Fruit fly (Drosophila melanogaster) whole organism, adult: ENCODE results near the gene CG45081.
A peak's percentile ranks its signal among the peaks of the same experiment; 100 is the strongest.

ENCODE experiments used
- CG11617 ChIP-seq: fragments of 200-800 bp; sonication (Bioruptor generic); optimal IDR thresholded peaks from 2 replicates; lab custom pipeline; 2017; ENCODE audit warnings: mild to moderate bottlenecking, missing biosample characterization, missing genetic modification reagents, missing genetic modification characterization
- CG12768 ChIP-seq: fragments of 200-800 bp; sonication (Bioruptor generic); optimal IDR thresholded peaks from 2 replicates; lab custom pipeline; 2017; ENCODE audit warnings: missing biosample characterization, missing genetic modification characterization, mild to moderate bottlenecking, moderate library complexity, missing genetic modification reagents
- CG14711 ChIP-seq: fragments of 200-800 bp; sonication (Bioruptor generic); optimal IDR thresholded peaks from 2 replicates; lab custom pipeline; 2018; ENCODE audit warnings: missing biosample characterization, mild to moderate bottlenecking, missing genetic modification characterization, moderate library complexity
- CG1620 ChIP-seq: fragments of 200-800 bp; sonication (Bioruptor generic); optimal IDR thresholded peaks from 2 replicates; lab custom pipeline; 2016; ENCODE audit warnings: missing biosample characterization, missing genetic modification characterization
- CG33017 ChIP-seq: fragments of 200-800 bp; sonication (Bioruptor generic); optimal IDR thresholded peaks from 2 replicates; lab custom pipeline; 2018; ENCODE audit warnings: missing biosample characterization, mild to moderate bottlenecking, missing genetic modification characterization, moderate library complexity
- CG5204 ChIP-seq: fragments of 200-800 bp; sonication (Bioruptor generic); optimal IDR thresholded peaks from 2 replicates; lab custom pipeline; 2016; ENCODE audit warnings: missing biosample characterization, missing genetic modification characterization
- CG7045 ChIP-seq: fragments of 200-800 bp; sonication (Bioruptor generic); optimal IDR thresholded peaks from 2 replicates; lab custom pipeline; 2017; ENCODE audit warnings: missing biosample characterization, mild to moderate bottlenecking, missing genetic modification characterization
- CG7101 ChIP-seq: fragments of 200-800 bp; sonication (Bioruptor generic); optimal IDR thresholded peaks from 2 replicates; lab custom pipeline; 2018; ENCODE audit warnings: missing biosample characterization, mild to moderate bottlenecking, missing genetic modification characterization, moderate library complexity
- Clk ChIP-seq: fragments of 200-800 bp; sonication (Bioruptor generic); optimal IDR thresholded peaks from 2 replicates; lab custom pipeline; 2017; ENCODE audit warnings: missing biosample characterization, missing genetic modification characterization
- Crg-1 ChIP-seq: fragments of 200-800 bp; sonication (Bioruptor generic); optimal IDR thresholded peaks from 2 replicates; lab custom pipeline; 2016; ENCODE audit warnings: missing biosample characterization, missing genetic modification characterization
- Hr96 ChIP-seq: fragments of 200-800 bp; sonication (Bioruptor generic); optimal IDR thresholded peaks from 2 replicates; lab custom pipeline; 2016; ENCODE audit warnings: missing biosample characterization, missing genetic modification characterization
- Mnt ChIP-seq: fragments of 200-800 bp; sonication (Bioruptor generic); optimal IDR thresholded peaks from 2 replicates; lab custom pipeline; 2016; ENCODE audit warnings: missing biosample characterization, mild to moderate bottlenecking, missing genetic modification characterization
- bab1 ChIP-seq: fragments of 200-800 bp; sonication (Bioruptor generic); optimal IDR thresholded peaks from 3 replicates; lab custom pipeline; 2019; ENCODE audit warnings: missing biosample characterization, mild to moderate bottlenecking, missing genetic modification characterization, moderate library complexity
- cic ChIP-seq: fragments of 200-800 bp; sonication (Bioruptor generic); optimal IDR thresholded peaks from 2 replicates; lab custom pipeline; 2017; ENCODE audit warnings: missing biosample characterization, mild to moderate bottlenecking, missing genetic modification characterization, moderate library complexity
- cnc ChIP-seq, 2 experiments: fragments of >200 bp; optimal IDR thresholded peaks; 2 replicates each; lab custom pipeline; 2017
- kay ChIP-seq: fragments of 200-800 bp; sonication (Bioruptor generic); peaks from one replicate; lab custom pipeline; 2016; ENCODE audit warnings: missing biosample characterization, missing genetic modification characterization, borderline replicate concordance
- ovo ChIP-seq: fragments of 200-800 bp; sonication (Bioruptor generic); optimal IDR thresholded peaks from 2 replicates; lab custom pipeline; 2016; ENCODE audit warnings: missing biosample characterization, missing genetic modification characterization
- pad ChIP-seq: fragments of 200-800 bp; sonication (Bioruptor generic); optimal IDR thresholded peaks from 3 replicates; lab custom pipeline; 2017; ENCODE audit warnings: missing biosample characterization, missing genetic modification characterization, mild to moderate bottlenecking, moderate library complexity, missing genetic modification reagents
- tj ChIP-seq: fragments of 200-800 bp; sonication (Bioruptor generic); optimal IDR thresholded peaks from 3 replicates; lab custom pipeline; 2017; ENCODE audit warnings: missing biosample characterization, mild to moderate bottlenecking, missing genetic modification characterization, moderate library complexity
- toe ChIP-seq: fragments of 200-800 bp; sonication (Bioruptor generic); optimal IDR thresholded peaks from 2 replicates; lab custom pipeline; 2016; ENCODE audit warnings: missing biosample characterization, missing genetic modification characterization

CG45081 gene

dm6 chr3L:19291465-19292413 is 25.9 kb downstream of the CG45081 start:
- no peak for TF ChIP-seq CG33017 (tag; lab: Kevin White, UChicago)
- no peak for TF ChIP-seq Hr96 (GFP tag; lab: Kevin White, UChicago)
- TF ChIP-seq CG7045 (GFP tag; lab: Kevin White, UChicago), result no peak
- TF ChIP-seq cic (GFP tag; lab: Kevin White, UChicago), result no peak
- no peak for TF ChIP-seq CG14711
- TF ChIP-seq CG7101, result no peak
- no peak for TF ChIP-seq toe (GFP tag; lab: Kevin White, UChicago)
- TF ChIP-seq CG11617 (GFP tag; lab: Kevin White, UChicago), result no peak
- no peak for TF ChIP-seq CG1620 (GFP tag; lab: Kevin White, UChicago)
- TF ChIP-seq Mnt (GFP tag; lab: Kevin White, UChicago), result no peak
- TF ChIP-seq bab1 (GFP tag; lab: Kevin White, UChicago), result no peak

- TF ChIP-seq CG14711 (peak; percentile 64), ovo (peak; percentile 39), kay (GFP tag; lab: Kevin White, UChicago) (peak; percentile 81), CG5204 (GFP tag; lab: Kevin White, UChicago) (no peak), CG12768 (GFP tag; lab: Kevin White, UChicago) (peak; percentile 63), bab1 (GFP tag; lab: Kevin White, UChicago) (peak; percentile 40), CG1620 (GFP tag; lab: Kevin White, UChicago) (no peak), tj (peak; percentile 33), Mnt (GFP tag; lab: Kevin White, UChicago) (no peak), CG33017 (tag; lab: Kevin White, UChicago) (peak; percentile 89), pad (GFP tag; lab: Kevin White, UChicago) (peak; percentile 68), Hr96 (GFP tag; lab: Kevin White, UChicago) (no peak), CG7101 (peak; percentile 79), CG11617 (GFP tag; lab: Kevin White, UChicago) (peak; percentile 79), CG7045 (GFP tag; lab: Kevin White, UChicago) (peak; percentile 80)
Measured at dm6 chr3L:19292440-19293175, 26.7 kb downstream of the CG45081 start, which contains the start of gene Gbs-76A. Gene Gbs-76A, minus strand, starts transcription at chr3L:19292766.

dm6 chr3L:19293178-19293741 is 27.4 kb downstream of the CG45081 start:
- peak; percentile 65 for TF ChIP-seq Mnt (GFP tag; lab: Kevin White, UChicago)
- peak; percentile 21 for TF ChIP-seq toe (GFP tag; lab: Kevin White, UChicago)
- peak; percentile 3 for TF ChIP-seq Hr96 (GFP tag; lab: Kevin White, UChicago)
- no peak for TF ChIP-seq CG7045 (GFP tag; lab: Kevin White, UChicago)
- TF ChIP-seq CG5204 (GFP tag; lab: Kevin White, UChicago), result no peak
- no peak for TF ChIP-seq Crg-1
- TF ChIP-seq tj, result no peak
- no peak for TF ChIP-seq cnc (optimal IDR thresholded peaks at IDR 0.05; lab: Kevin White, UChicago)
- TF ChIP-seq CG7101, result no peak

dm6 chr3L:19294235-19294612 is 28.4 kb downstream of the CG45081 start, which contains the start of gene fal:
Gene fal, plus strand, starts transcription at chr3L:19294564.
- TF ChIP-seq toe (GFP tag; lab: Kevin White, UChicago) (peak; percentile 38), Hr96 (GFP tag; lab: Kevin White, UChicago) (peak; percentile 32), pad (GFP tag; lab: Kevin White, UChicago) (no peak), tj (no peak), cnc (optimal IDR thresholded peaks at IDR 0.05; lab: Kevin White, UChicago) (no peak), CG5204 (GFP tag; lab: Kevin White, UChicago) (peak; percentile 29), bab1 (GFP tag; lab: Kevin White, UChicago) (no peak), CG14711 (no peak), CG1620 (GFP tag; lab: Kevin White, UChicago) (peak; percentile 44)

- TF ChIP-seq Mnt (GFP tag; lab: Kevin White, UChicago) (peak; percentile 46), kay (GFP tag; lab: Kevin White, UChicago) (peak; percentile 67), tj (peak; percentile 13), cnc (optimal IDR thresholded peaks at IDR 0.05; lab: Kevin White, UChicago) (no peak), Clk (no peak), Hr96 (GFP tag; lab: Kevin White, UChicago) (no peak), CG11617 (GFP tag; lab: Kevin White, UChicago) (no peak), CG12768 (GFP tag; lab: Kevin White, UChicago) (no peak), CG33017 (tag; lab: Kevin White, UChicago) (peak; percentile 35), cic (GFP tag; lab: Kevin White, UChicago) (no peak), bab1 (GFP tag; lab: Kevin White, UChicago) (peak; percentile 38), Crg-1 (no peak), CG7045 (GFP tag; lab: Kevin White, UChicago) (no peak), CG14711 (no peak), CG1620 (GFP tag; lab: Kevin White, UChicago) (no peak), CG5204 (GFP tag; lab: Kevin White, UChicago) (no peak), toe (GFP tag; lab: Kevin White, UChicago) (no peak), pad (GFP tag; lab: Kevin White, UChicago) (peak; percentile 53), ovo (peak; percentile 84), CG7101 (no peak)
Measured at dm6 chr3L:19294613-19295299, 28.9 kb downstream of the CG45081 start.
